Worm (Caenorhabditis elegans): ENCODE results near the gene H23L24.4.

The H23L24.4 gene

ce11 chrIV:8729636-8730035 is 24.2 kb upstream of the H23L24.4 start:
- TF ChIP-seq sup-37 (GFP tag; optimal IDR thresholded peaks at IDR 0.05): no peak
- TF ChIP-seq lin-35 (GFP tag; optimal IDR thresholded peaks at IDR 0.05): peak in 1 of 2 experiments; percentile 0
- no peak for TF ChIP-seq pax-3 (tag; optimal IDR thresholded peaks at IDR 0.05)
- TF ChIP-seq elt-2 (tag; optimal IDR thresholded peaks at IDR 0.05): peak; percentile 86
- no peak for TF ChIP-seq C04F5.9 (tag; optimal IDR thresholded peaks at IDR 0.05)
- TF ChIP-seq nhr-11 (tag; optimal IDR thresholded peaks at IDR 0.05): no peak
- TF ChIP-seq egl-13 (tag; optimal IDR thresholded peaks at IDR 0.05): no peak
- no peak for TF ChIP-seq nhr-71 (tag; optimal IDR thresholded peaks at IDR 0.05)
- no peak for TF ChIP-seq sptf-1 (tag; optimal IDR thresholded peaks at IDR 0.05)
- TF ChIP-seq tlp-1 (tag; optimal IDR thresholded peaks at IDR 0.05): no peak
- TF ChIP-seq efl-1 (optimal IDR thresholded peaks at IDR 0.05): no peak
- no peak for TF ChIP-seq efl-1 (GFP tag; optimal IDR thresholded peaks at IDR 0.05 in 1 of 2)
- TF ChIP-seq nhr-47 (tag; optimal IDR thresholded peaks at IDR 0.05): no peak

ce11 chrIV:8728122-8728521 is 22.7 kb upstream of the H23L24.4 start, which contains the start of gene otub-3:
TSS of gene otub-3 (plus strand) at chrIV:8728177.
- no peak for TF ChIP-seq sptf-1 (tag; optimal IDR thresholded peaks at IDR 0.05)
- TF ChIP-seq lin-35 (GFP tag; optimal IDR thresholded peaks at IDR 0.05): no peak
- TF ChIP-seq dsc-1 (tag; optimal IDR thresholded peaks at IDR 0.05): no peak
- no peak for TF ChIP-seq hlh-4 (tag; optimal IDR thresholded peaks at IDR 0.05)
- no peak for TF ChIP-seq nhr-90 (tag; optimal IDR thresholded peaks at IDR 0.05; ENCODE audit: poor library complexity)
- no peak for TF ChIP-seq isw-1 (GFP tag; IDR thresholded peaks at IDR 0.05)

- TF ChIP-seq C34B4.2 (tag; optimal IDR thresholded peaks at IDR 0.05): no peak
- TF ChIP-seq mef-2 (tag; optimal IDR thresholded peaks at IDR 0.05): no peak
- no peak for TF ChIP-seq ceh-82 (tag; optimal IDR thresholded peaks at IDR 0.05)
- TF ChIP-seq nhr-47 (tag; optimal IDR thresholded peaks at IDR 0.05): no peak
- no peak for TF ChIP-seq nhr-20 (tag; optimal IDR thresholded peaks at IDR 0.05)
- TF ChIP-seq jun-1 (tag; optimal IDR thresholded peaks at IDR 0.05): no peak
- no peak for TF ChIP-seq swsn-7 (tag; optimal IDR thresholded peaks at IDR 0.05)
- peak in 1 of 2 experiments; percentile 57 for TF ChIP-seq lin-35 (GFP tag; optimal IDR thresholded peaks at IDR 0.05)
- TF ChIP-seq rnt-1 (tag; optimal IDR thresholded peaks at IDR 0.05): no peak
- TF ChIP-seq fkh-10 (GFP tag; optimal IDR thresholded peaks at IDR 0.05): no peak
- TF ChIP-seq blmp-1 (tag; optimal IDR thresholded peaks at IDR 0.05): peak; percentile 75
- TF ChIP-seq dpl-1 (GFP tag; optimal IDR thresholded peaks at IDR 0.05): peak in 1 of 3 experiments; percentile 1
- TF ChIP-seq C16A3.4 (tag; optimal IDR thresholded peaks at IDR 0.05): no peak
- TF ChIP-seq mab-9 (GFP tag; IDR thresholded peaks at IDR 0.05): no peak
- no peak for TF ChIP-seq lin-13 (GFP tag; optimal IDR thresholded peaks at IDR 0.05)
- no peak for TF ChIP-seq sox-4 (tag; optimal IDR thresholded peaks at IDR 0.05)
- no peak for TF ChIP-seq mep-1 (tag; optimal IDR thresholded peaks at IDR 0.05)
- no peak for TF ChIP-seq ceh-8 (GFP tag; optimal IDR thresholded peaks at IDR 0.05)
- TF ChIP-seq ztf-4 (tag; optimal IDR thresholded peaks at IDR 0.05): no peak
- no peak for TF ChIP-seq snu-23 (GFP tag; optimal IDR thresholded peaks at IDR 0.05)
- TF ChIP-seq efl-1 (optimal IDR thresholded peaks at IDR 0.05): peak in 1 of 2 experiments; percentile 23
- TF ChIP-seq efl-1 (GFP tag; optimal IDR thresholded peaks at IDR 0.05 in 1 of 2): no peak
- no peak for TF ChIP-seq unc-130 (tag; optimal IDR thresholded peaks at IDR 0.05)
- no peak for TF ChIP-seq egl-13 (tag; optimal IDR thresholded peaks at IDR 0.05)
These were observed 19.9 kb upstream of the H23L24.4 start, which contains the start of gene pgm-3 for ce11 chrIV:8725345-8725744. TSS of gene pgm-3 (plus strand) at chrIV:8725722.

- TF ChIP-seq efl-1 (optimal IDR thresholded peaks at IDR 0.05): no peak
- peak in 1 of 2 experiments; percentile 16 for TF ChIP-seq efl-1 (GFP tag; optimal IDR thresholded peaks at IDR 0.05 in 1 of 2)
- no peak for TF ChIP-seq hlh-4 (tag; optimal IDR thresholded peaks at IDR 0.05)
These were observed 19.5 kb upstream of the H23L24.4 start for ce11 chrIV:8724907-8725306.
